Fruit fly (Drosophila melanogaster) whole organism, embryonic: ENCODE measurements around the gene Cdc16.

Experiments used
- CG14965 ChIP-seq: fragments of 200-800 bp; sonication (Bioruptor generic); optimal IDR thresholded peaks from 2 replicates; lab custom pipeline; 2016; ENCODE audit warnings: missing biosample characterization, missing genetic modification characterization, borderline replicate concordance
- CG4730 ChIP-seq: fragments of 200-800 bp; sonication (Bioruptor generic); IDR thresholded peaks from 2 replicates; pipeline ENCODE4 v1.3.6; 2022; ENCODE audit warnings: missing biosample characterization, missing genetic modification characterization
- Chrac-16 ChIP-seq: fragments of 200-800 bp; sonication (Bioruptor generic); optimal IDR thresholded peaks from 3 replicates; lab custom pipeline; 2016; ENCODE audit warnings: missing biosample characterization, missing genetic modification characterization
- D19B ChIP-seq: fragments of 200-800 bp; sonication (Bioruptor generic); optimal IDR thresholded peaks from 2 replicates; lab custom pipeline; 2017; ENCODE audit warnings: missing biosample characterization, mild to moderate bottlenecking, missing genetic modification characterization
- Lhr ChIP-seq: fragments of 200-800 bp; sonication (Bioruptor generic); optimal IDR thresholded peaks from 3 replicates; lab custom pipeline; 2017; ENCODE audit warnings: mild to moderate bottlenecking, missing biosample characterization, missing genetic modification reagents, missing genetic modification characterization
- dimm ChIP-seq: fragments of 200-800 bp; sonication (Bioruptor generic); IDR thresholded peaks from 2 replicates; pipeline ENCODE4 v1.3.6; 2022; ENCODE audit warnings: missing biosample characterization, missing genetic modification characterization
- mam ChIP-seq: fragments of 200-800 bp; sonication (Bioruptor generic); optimal IDR thresholded peaks from 3 replicates; lab custom pipeline; 2016; ENCODE audit warnings: missing biosample characterization, missing genetic modification characterization

DNA sequence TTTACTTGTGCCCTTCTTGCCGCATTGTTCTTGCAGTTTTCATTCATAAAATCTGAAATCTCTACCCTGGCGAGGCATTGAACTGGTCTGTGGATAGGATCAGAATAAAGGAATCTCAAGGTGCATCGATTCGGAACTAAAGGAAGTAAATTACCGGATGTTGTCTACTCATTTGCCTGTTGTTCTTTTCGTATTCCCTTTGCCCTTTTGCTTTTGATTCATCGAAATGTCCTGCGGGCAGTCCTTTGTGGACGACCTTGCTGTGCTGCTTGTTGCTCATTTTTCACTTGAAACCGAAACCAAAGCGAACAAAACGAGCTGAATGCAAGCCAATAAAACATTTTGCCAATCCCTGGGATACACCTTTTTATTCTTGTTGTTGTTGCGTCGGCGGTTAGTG, 20.3 kb downstream of the Cdc16 start:
- no peak for TF ChIP-seq D19B (GFP tag; lab: Kevin White, UChicago)
- no peak for TF ChIP-seq Lhr (GFP tag; lab: Kevin White, UChicago)
- no peak for TF ChIP-seq dimm (GFP tag; lab: Robert Waterston, UW)
- no peak for TF ChIP-seq Chrac-16 (GFP tag; lab: Kevin White, UChicago)
- no peak for TF ChIP-seq mam (GFP tag; lab: Kevin White, UChicago)
- no peak for TF ChIP-seq CG4730 (GFP tag; lab: Robert Waterston, UW)
- TF ChIP-seq CG14965 (GFP tag; lab: Kevin White, UChicago), result no peak
